Worm (Caenorhabditis elegans): ENCODE data around the gene unc-112.

DNA sequence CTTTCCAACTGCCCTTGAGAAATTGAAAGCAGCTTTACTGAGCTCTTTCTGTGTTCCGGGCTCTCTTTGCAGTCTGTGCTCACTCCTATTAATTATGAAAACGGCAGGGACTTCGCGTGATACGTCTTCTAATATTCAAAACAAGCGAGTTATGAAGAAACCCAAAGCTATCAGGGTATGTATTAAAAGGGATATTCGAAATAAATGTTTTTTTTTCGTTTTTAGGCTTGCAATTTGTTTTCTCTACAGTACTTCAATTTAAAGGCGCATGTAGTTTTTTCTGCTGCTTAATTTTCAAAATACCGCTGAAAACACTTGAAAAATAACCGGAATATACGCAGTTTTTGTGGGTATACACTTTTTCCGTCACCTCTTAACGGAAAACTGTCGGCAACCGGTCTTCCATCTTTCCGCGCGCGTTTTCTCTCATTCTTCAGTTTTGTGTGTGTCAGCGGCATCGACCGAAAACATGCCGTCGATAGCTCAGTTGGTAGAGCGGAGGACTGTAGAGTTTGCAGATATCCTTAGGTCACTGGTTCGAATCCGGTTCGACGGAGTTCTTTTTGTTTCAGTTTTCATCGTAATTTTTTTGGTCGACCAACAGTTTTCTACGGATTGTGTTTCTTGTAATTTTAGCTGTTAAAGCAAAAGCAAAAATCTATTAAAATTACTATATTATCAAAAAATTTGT lies 7.2 kb downstream of the unc-112 start, which contains the start of gene gasr-8:
- TF ChIP-seq elt-2 (tag; optimal IDR thresholded peaks at IDR 0.05): no peak
- no peak for TF ChIP-seq blmp-1 (tag; optimal IDR thresholded peaks at IDR 0.05)
- no peak for TF ChIP-seq elt-3 (tag; optimal IDR thresholded peaks at IDR 0.05)
- no peak for TF ChIP-seq ztf-11 (tag; optimal IDR thresholded peaks at IDR 0.05)
- no peak for TF ChIP-seq lin-13 (GFP tag; optimal IDR thresholded peaks at IDR 0.05)
- TF ChIP-seq mdl-1 (tag; optimal IDR thresholded peaks at IDR 0.05): no peak
- peak; percentile 54 for TF ChIP-seq fkh-8 (tag; optimal IDR thresholded peaks at IDR 0.05)
- TF ChIP-seq unc-62 (GFP tag; optimal IDR thresholded peaks at IDR 0.05): no peak
- no peak for TF ChIP-seq ceh-82 (tag; optimal IDR thresholded peaks at IDR 0.05)
- TF ChIP-seq xbp-1 (tag; optimal IDR thresholded peaks at IDR 0.05): no peak
- TF ChIP-seq snpc-4 (tag; optimal IDR thresholded peaks at IDR 0.05): no peak
- no peak for TF ChIP-seq zag-1 (tag; optimal IDR thresholded peaks at IDR 0.05)

Data from whole organism, L1 larva.